Worm (Caenorhabditis elegans): Measurements from ENCODE around the gene let-19.

The let-19 gene

DNA sequence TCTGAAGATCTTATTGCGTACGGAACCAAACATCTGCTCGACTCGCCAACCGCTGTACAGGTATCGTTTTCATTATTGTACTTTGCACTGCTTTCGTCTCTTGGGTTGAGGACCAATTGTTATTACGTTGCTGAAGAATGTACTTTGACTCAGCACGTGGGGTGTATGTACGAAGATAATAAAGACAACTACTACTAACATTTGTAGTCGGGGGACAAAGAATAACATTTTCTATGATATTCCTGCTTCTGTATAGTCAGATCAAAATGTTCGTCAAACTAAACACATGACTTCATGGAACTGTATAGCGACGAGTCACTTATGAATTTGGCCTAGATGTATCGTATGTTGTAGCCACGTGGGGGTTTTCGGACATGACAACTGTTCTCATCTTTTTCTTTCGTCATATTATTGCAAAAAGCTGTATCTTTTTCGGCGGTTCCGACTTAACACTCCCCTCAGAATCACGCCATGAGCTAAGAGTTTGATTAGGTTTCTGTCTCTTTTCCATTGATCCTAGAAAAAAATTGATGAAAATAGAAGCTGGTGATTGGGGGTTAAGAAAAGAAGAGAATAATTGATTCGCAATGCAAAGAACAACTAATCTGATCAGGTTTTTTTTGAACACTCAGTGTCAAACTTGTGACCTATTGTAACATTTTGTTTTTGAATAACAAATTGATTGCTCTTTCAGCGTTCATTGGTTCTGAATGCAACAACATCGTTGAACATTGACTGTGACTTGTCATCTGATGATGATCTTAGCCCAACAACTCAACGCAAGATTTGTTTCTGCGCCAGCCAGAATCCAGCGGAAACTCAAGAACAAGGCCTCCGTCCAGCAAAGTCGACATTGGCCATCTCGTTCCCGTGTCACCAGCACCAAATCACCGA lies 26.0 kb upstream of the let-19 start (continued):
- no peak for TF ChIP-seq madf-9 (GFP tag; conservative IDR thresholded peaks at IDR 0.05)
- peak; percentile 64 for TF ChIP-seq duxl-1 (tag; optimal IDR thresholded peaks at IDR 0.05; ENCODE audit: poor library complexity)
- no peak for TF ChIP-seq cey-2 (tag; optimal IDR thresholded peaks at IDR 0.05; ENCODE audit: borderline replicate concordance, insufficient read depth)
- no peak for TF ChIP-seq lim-7 (GFP tag; IDR thresholded peaks at IDR 0.05)
- TF ChIP-seq F10B5.3 (tag; optimal IDR thresholded peaks at IDR 0.05): no peak
- no peak for TF ChIP-seq lir-3 (tag; optimal IDR thresholded peaks at IDR 0.05)
- no peak for TF ChIP-seq unc-39 (tag; optimal IDR thresholded peaks at IDR 0.05)
- no peak for TF ChIP-seq zip-2 (tag; optimal IDR thresholded peaks at IDR 0.05)
- no peak for TF ChIP-seq zag-1 (tag; optimal IDR thresholded peaks at IDR 0.05)
- TF ChIP-seq dmd-6 (GFP tag; IDR thresholded peaks at IDR 0.05): no peak
- peak; percentile 10; the same call in 1 of the 2 replicates for TF ChIP-seq lin-38 (GFP tag; IDR thresholded peaks at IDR 0.05)
- TF ChIP-seq Y5F2A.4 (GFP tag; optimal IDR thresholded peaks at IDR 0.05): no peak
- TF ChIP-seq F37D6.2 (tag; optimal IDR thresholded peaks at IDR 0.05): no peak
- TF ChIP-seq dmd-9 (GFP tag; IDR thresholded peaks at IDR 0.05): no peak
- TF ChIP-seq mdt-29 (GFP tag; IDR thresholded peaks at IDR 0.05): no peak; the same call in 1 of the 2 replicates
- TF ChIP-seq R02D3.7 (tag; optimal IDR thresholded peaks at IDR 0.05): no peak
- TF ChIP-seq mdl-1 (tag; optimal IDR thresholded peaks at IDR 0.05): peak; percentile 62 to 68
- TF ChIP-seq ztf-11 (tag; optimal IDR thresholded peaks at IDR 0.05): no peak
- no peak for TF ChIP-seq unc-130 (GFP tag; optimal IDR thresholded peaks at IDR 0.05)
- no peak for TF ChIP-seq php-3 (GFP tag; IDR thresholded peaks at IDR 0.05)
- TF ChIP-seq fkh-10 (GFP tag; optimal IDR thresholded peaks at IDR 0.05): no peak
- TF ChIP-seq ceh-32 (tag; optimal IDR thresholded peaks at IDR 0.05; ENCODE audit: poor library complexity): no peak
- TF ChIP-seq daf-16 (GFP tag; optimal IDR thresholded peaks at IDR 0.05): no peak
- TF ChIP-seq daf-16 (tag; optimal IDR thresholded peaks at IDR 0.05): peak; percentile 31
- 0 out of 4 replicates have a peak, but pooled peaks of 1 of the 2 experiments have one; percentile 3 for TF ChIP-seq madf-5 (GFP tag; IDR thresholded peaks at IDR 0.05)
- TF ChIP-seq daf-8 (GFP tag; IDR thresholded peaks at IDR 0.05): no peak
- no peak for TF ChIP-seq nhr-48 (tag; optimal IDR thresholded peaks at IDR 0.05)
- no peak for TF ChIP-seq lin-39 (tag; optimal IDR thresholded peaks at IDR 0.05)
- no peak for TF ChIP-seq lin-1 (GFP tag; IDR thresholded peaks at IDR 0.05)
- TF ChIP-seq sdz-12 (GFP tag; optimal IDR thresholded peaks at IDR 0.05): no peak
- no peak for TF ChIP-seq saeg-2 (GFP tag; IDR thresholded peaks at IDR 0.05)
- TF ChIP-seq Y75B8A.6 (GFP tag; IDR thresholded peaks at IDR 0.05): 0 out of 2 replicates have a peak, but pooled peaks have one; percentile 8
- TF ChIP-seq daf-19 (GFP tag; conservative IDR thresholded peaks at IDR 0.05): no peak
- no peak for TF ChIP-seq snpc-4 (tag; optimal IDR thresholded peaks at IDR 0.05)
- no peak for TF ChIP-seq hmg-1.1 (GFP tag; IDR thresholded peaks at IDR 0.05)
- TF ChIP-seq egl-43 (GFP tag; IDR thresholded peaks at IDR 0.05): no peak; the same call in 1 of the 2 replicates
- TF ChIP-seq ctbp-1 (GFP tag; IDR thresholded peaks at IDR 0.05): no peak
- peak in 1 of 2 experiments; percentile 76 for TF ChIP-seq unc-62 (GFP tag; optimal IDR thresholded peaks at IDR 0.05 in 1 of 2)
- TF ChIP-seq unc-62 (tag; optimal IDR thresholded peaks at IDR 0.05): no peak
- no peak for TF ChIP-seq mxl-2 (GFP tag; conservative IDR thresholded peaks at IDR 0.05)
- TF ChIP-seq dmd-8 (GFP tag; IDR thresholded peaks at IDR 0.05): no peak

Measured in whole organism, L4 larva.